ENCODE assay signal across 2 worm cellular contexts in the genomic region with DNA sequence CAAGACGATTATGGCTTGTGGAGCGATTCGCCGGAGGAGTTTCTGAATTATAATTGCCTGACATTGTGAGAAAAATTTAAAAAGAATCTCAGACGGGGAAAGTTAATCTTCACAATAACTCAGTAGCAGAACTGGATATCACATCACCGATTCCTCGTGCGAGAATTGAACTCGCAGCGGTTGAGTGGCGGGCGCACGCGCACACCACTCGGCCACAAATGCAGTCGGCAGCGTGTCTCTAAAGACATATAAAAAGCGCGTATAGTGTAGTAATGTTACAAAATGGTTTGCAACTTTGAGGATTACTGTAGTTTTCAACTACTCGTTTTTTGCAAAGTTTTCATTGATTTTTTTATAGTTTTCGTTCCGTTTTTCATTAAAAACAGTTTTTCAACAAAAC.
TF ChIP-seq lines count a peak whose summit lies in the region.

No protein-coding gene starts in this region.

TF ChIP-seq in whole organism, L1 larva, 84 proteins besides CTCF, POLR2A, EP300 and RAD21 (continued from another document):
- peak; percentile 76 for TF ChIP-seq nhr-19 (GFP tag; conservative IDR thresholded peaks at IDR 0.05; lab: Robert Waterston, UW)

TF ChIP-seq in whole organism, young adult, 124 proteins besides CTCF, POLR2A, EP300 and RAD21 (continued from another document):
- TF ChIP-seq gei-17 (GFP tag; optimal IDR thresholded peaks at IDR 0.05; lab: Kevin White, UChicago): peak; percentile 47
- 0 out of 2 replicates have a peak, but pooled peaks have one; percentile 44 for TF ChIP-seq madf-3 (GFP tag; IDR thresholded peaks at IDR 0.05; lab: Robert Waterston, UW)
- TF ChIP-seq akir-1 (GFP tag; optimal IDR thresholded peaks at IDR 0.05; lab: Kevin White, UChicago): peak; percentile 66
- TF ChIP-seq F57C9.4 (tag; optimal IDR thresholded peaks at IDR 0.05; lab: Kevin White, UChicago): peak; percentile 72
- TF ChIP-seq xnd-1 (tag; optimal IDR thresholded peaks at IDR 0.05; lab: Kevin White, UChicago): peak; percentile 15
- peak; percentile 82 for TF ChIP-seq lsl-1 (GFP tag; optimal IDR thresholded peaks at IDR 0.05; lab: Kevin White, UChicago)
- peak; percentile 91 for TF ChIP-seq athp-1 (tag; optimal IDR thresholded peaks at IDR 0.05; lab: Kevin White, UChicago)
- peak; percentile 97 for TF ChIP-seq nhr-120 (GFP tag; IDR thresholded peaks at IDR 0.05; lab: Robert Waterston, UW)
- TF ChIP-seq K11D2.4 (GFP tag; IDR thresholded peaks at IDR 0.05; lab: Robert Waterston, UW): peak; percentile 72
- peak; percentile 98 for TF ChIP-seq B0261.1 (tag; optimal IDR thresholded peaks at IDR 0.05; lab: Kevin White, UChicago)
- peak; percentile 98 for TF ChIP-seq die-1 (tag; optimal IDR thresholded peaks at IDR 0.05; lab: Kevin White, UChicago)
- peak in 1 of 3 experiments; percentile 78 for TF ChIP-seq lin-35 (GFP tag; optimal IDR thresholded peaks at IDR 0.05; lab: Kevin White, UChicago)
- 0 out of 2 replicates have a peak, but pooled peaks have one; percentile 58 for TF ChIP-seq aptf-3 (GFP tag; IDR thresholded peaks at IDR 0.05; lab: Robert Waterston, UW)
- TF ChIP-seq F57A8.1 (GFP tag; optimal IDR thresholded peaks at IDR 0.05; lab: Kevin White, UChicago): peak; percentile 98
- TF ChIP-seq let-607 (tag; optimal IDR thresholded peaks at IDR 0.05; lab: Kevin White, UChicago): peak; percentile 67 to 78
